Fruit fly (Drosophila melanogaster): ENCODE results near the gene rk.
A peak's percentile ranks its signal among the peaks of the same experiment; 100 is the strongest.

Gene rk

DNA sequence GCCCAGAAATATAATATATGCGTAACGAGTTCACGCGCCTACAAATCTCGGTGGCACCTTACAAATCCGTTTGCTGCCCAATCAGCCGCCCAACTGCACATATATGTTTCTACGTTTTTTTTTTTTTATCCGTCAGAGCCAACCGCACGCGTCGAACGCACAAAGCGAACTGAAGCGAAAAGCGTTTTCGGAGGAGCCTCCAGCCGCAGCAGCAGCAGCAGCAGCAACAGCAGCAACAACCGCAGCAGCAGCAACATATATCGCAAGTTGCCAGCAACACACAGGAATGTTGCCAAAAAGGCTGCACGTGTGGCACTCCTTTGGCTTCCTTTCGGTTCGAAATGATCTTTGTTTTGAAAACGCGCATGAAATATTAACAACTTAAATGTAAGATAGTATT is at the start of gene rk:
rk (minus strand) TSS at position 171 of the 400 bp plus-strand sequence.
- TF ChIP-seq Hr78 (GFP tag; optimal IDR thresholded peaks at IDR 0.05) (no peak), Dfd (GFP tag; optimal IDR thresholded peaks at IDR 0.05) (peak; percentile 65)

dm6 chr2L:14049958-14050357 is 48.9 kb upstream of the rk start:
- no peak for TF ChIP-seq N (GFP tag; optimal IDR thresholded peaks at IDR 0.05)
- TF ChIP-seq pan (optimal IDR thresholded peaks at IDR 0.05) = no peak
- no peak for TF ChIP-seq Myc (optimal IDR thresholded peaks at IDR 0.05)
- TF ChIP-seq Dfd (GFP tag; optimal IDR thresholded peaks at IDR 0.05) = peak; percentile 73

dm6 chr2L:14047170-14047632 is 46.2 kb upstream of the rk start, which contains the start of gene NimC4:
Gene NimC4, plus strand, starts transcription at chr2L:14047582.
- no peak for TF ChIP-seq tai (GFP tag; optimal IDR thresholded peaks at IDR 0.05)
- TF ChIP-seq sv (GFP tag; optimal IDR thresholded peaks at IDR 0.05) = peak; percentile 79

- no peak for TF ChIP-seq N (GFP tag; optimal IDR thresholded peaks at IDR 0.05)
- no peak for TF ChIP-seq dsf (GFP tag; optimal IDR thresholded peaks at IDR 0.05; ENCODE audit: borderline replicate concordance)
- TF ChIP-seq sage (GFP tag; optimal IDR thresholded peaks at IDR 0.05) = no peak
- no peak for TF ChIP-seq Jra (GFP tag; optimal IDR thresholded peaks at IDR 0.05)
- TF ChIP-seq lola (GFP tag; optimal IDR thresholded peaks at IDR 0.05) = no peak
- TF ChIP-seq Dfd (GFP tag; optimal IDR thresholded peaks at IDR 0.05) = peak; percentile 57
- TF ChIP-seq tai (GFP tag; optimal IDR thresholded peaks at IDR 0.05) = no peak
- no peak for TF ChIP-seq HLH106 (tag; optimal IDR thresholded peaks at IDR 0.05)
These were observed 44.6 kb upstream of the rk start for dm6 chr2L:14045562-14046196.

DNA sequence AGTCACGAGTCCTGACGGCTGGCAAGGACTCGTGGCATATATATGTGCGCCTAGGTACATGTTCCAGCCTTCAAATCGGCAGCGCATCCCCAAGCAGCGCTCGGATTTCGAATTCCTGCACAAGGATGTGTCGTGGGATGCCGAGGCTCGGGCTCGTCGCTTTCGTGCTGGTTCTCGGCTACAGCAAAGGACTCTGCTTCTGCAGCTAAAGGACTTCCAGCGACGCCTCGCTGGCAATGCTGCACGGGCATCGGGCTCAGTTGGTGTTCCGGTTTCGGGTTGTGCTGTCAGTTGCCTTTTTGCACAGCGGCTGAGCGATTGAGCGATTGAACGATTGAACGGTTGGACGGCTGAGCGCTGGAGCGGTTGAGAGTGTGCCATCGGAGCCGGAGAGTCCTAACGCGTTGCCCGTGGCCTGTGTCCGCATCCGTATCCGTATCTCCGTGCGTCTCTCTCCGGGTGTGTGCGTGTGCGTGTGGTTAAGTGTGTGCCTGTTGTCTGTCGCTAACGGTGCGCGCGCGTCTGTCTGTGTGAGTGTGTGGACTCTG is 39.0 kb upstream of the rk start, which contains the start of gene nAChRalpha5:
nAChRalpha5 (plus strand) TSS at position 235 of the 548 bp plus-strand sequence.
- TF ChIP-seq Abd-B (GFP tag; optimal IDR thresholded peaks at IDR 0.05) (no peak), Dfd (GFP tag; optimal IDR thresholded peaks at IDR 0.05) (peak; percentile 18)

- TF ChIP-seq foxo (GFP tag; optimal IDR thresholded peaks at IDR 0.05) = no peak
- no peak for TF ChIP-seq Vsx2 (GFP tag; optimal IDR thresholded peaks at IDR 0.05; ENCODE audit: partially characterized antibody)
- no peak for TF ChIP-seq h (GFP tag; optimal IDR thresholded peaks at IDR 0.05)
- TF ChIP-seq Dfd (GFP tag; optimal IDR thresholded peaks at IDR 0.05) = no peak
- no peak for TF ChIP-seq sage (GFP tag; optimal IDR thresholded peaks at IDR 0.05)
- TF ChIP-seq fru (GFP tag; optimal IDR thresholded peaks at IDR 0.05) = no peak
- no peak for TF ChIP-seq pan (optimal IDR thresholded peaks at IDR 0.05)
- TF ChIP-seq dsf (GFP tag; optimal IDR thresholded peaks at IDR 0.05; ENCODE audit: borderline replicate concordance) = no peak
- no peak for TF ChIP-seq CG9705 (GFP tag; optimal IDR thresholded peaks at IDR 0.05)
- no peak for TF ChIP-seq br (GFP tag; optimal IDR thresholded peaks at IDR 0.05)
- TF ChIP-seq lola (GFP tag; optimal IDR thresholded peaks at IDR 0.05) = no peak
- TF ChIP-seq Sp1 (GFP tag; optimal IDR thresholded peaks at IDR 0.05) = no peak
- no peak for TF ChIP-seq CG32264 (GFP tag; optimal IDR thresholded peaks at IDR 0.05)
These were observed 37.7 kb upstream of the rk start for dm6 chr2L:14038718-14039117.

dm6 chr2L:14031439-14031838 is 30.4 kb upstream of the rk start, which contains the start of gene CG18095:
Gene CG18095, minus strand, starts transcription at chr2L:14031539.
- TF ChIP-seq usp (GFP tag; optimal IDR thresholded peaks at IDR 0.05) (no peak), CrebA (GFP tag; optimal IDR thresholded peaks at IDR 0.05; ENCODE audit: borderline replicate concordance) (no peak), dsf (GFP tag; optimal IDR thresholded peaks at IDR 0.05; ENCODE audit: borderline replicate concordance) (no peak), Dif (GFP tag; optimal IDR thresholded peaks at IDR 0.05; ENCODE audit: partially characterized antibody) (no peak), jim (GFP tag; optimal IDR thresholded peaks at IDR 0.05) (no peak), foxo (GFP tag; optimal IDR thresholded peaks at IDR 0.05) (no peak), dl (GFP tag; optimal IDR thresholded peaks at IDR 0.05; ENCODE audit: insufficient read depth in 1 of 2, partially characterized antibody in 2 of 2) (no peak), Hr83 (GFP tag; optimal IDR thresholded peaks at IDR 0.05; ENCODE audit: poor library complexity, severe bottlenecking) (no peak), pan (optimal IDR thresholded peaks at IDR 0.05) (no peak), h (GFP tag; optimal IDR thresholded peaks at IDR 0.05) (no peak), N (GFP tag; optimal IDR thresholded peaks at IDR 0.05) (no peak), Sp1 (GFP tag; optimal IDR thresholded peaks at IDR 0.05) (no peak), Dfd (GFP tag; optimal IDR thresholded peaks at IDR 0.05) (no peak), Hnf4 (GFP tag; optimal IDR thresholded peaks at IDR 0.05) (no peak), CG9705 (GFP tag; optimal IDR thresholded peaks at IDR 0.05) (no peak), Abd-B (GFP tag; optimal IDR thresholded peaks at IDR 0.05) (no peak), sv (GFP tag; optimal IDR thresholded peaks at IDR 0.05) (no peak)

Data from whole organism, wandering third instar larva.